Fruit fly (Drosophila melanogaster): ENCODE data around the gene CG2680.

Gene CG2680

DNA sequence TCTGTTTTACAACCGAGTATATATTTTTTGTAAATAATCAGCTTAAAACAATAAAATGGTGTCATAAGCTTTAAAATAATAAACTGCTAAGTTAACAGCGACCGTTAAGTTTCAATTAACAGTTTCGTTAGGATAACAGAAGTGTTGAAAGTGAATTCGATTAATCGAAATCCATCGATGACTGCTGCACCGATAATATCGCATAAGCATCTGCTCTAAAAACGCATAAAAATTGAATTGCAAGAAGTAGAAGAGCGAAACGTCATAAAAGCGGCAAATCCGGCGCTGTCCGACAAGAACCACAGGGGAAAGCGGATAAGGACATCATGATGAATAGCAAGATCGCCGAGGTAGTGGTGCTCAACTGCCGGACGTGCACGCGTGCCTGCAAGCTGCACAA lies 20.3 kb upstream of the CG2680 start, which contains the start of gene dwg (continued):
- TF ChIP-seq CG6683 (GFP tag; optimal IDR thresholded peaks at IDR 0.05) (no peak), Six4 (GFP tag; optimal IDR thresholded peaks at IDR 0.05) (no peak), repo (GFP tag; optimal IDR thresholded peaks at IDR 0.05) (no peak), Bgb (GFP tag; IDR thresholded peaks at IDR 0.05; ENCODE audit: partially characterized antibody) (peak; percentile 88), Sry-δ (GFP tag; optimal IDR thresholded peaks at IDR 0.05) (peak; percentile 79), Ptx1 (GFP tag; IDR thresholded peaks at IDR 0.05) (no peak), CG12236 (GFP tag; optimal IDR thresholded peaks at IDR 0.05) (no peak), CG8924 (tag; optimal IDR thresholded peaks at IDR 0.05) (no peak), Dad (GFP tag; optimal IDR thresholded peaks at IDR 0.05) (no peak), CG30020 (tag; optimal IDR thresholded peaks at IDR 0.05) (no peak), mld (GFP tag; IDR thresholded peaks at IDR 0.05; ENCODE audit: partially characterized antibody) (peak; percentile 82; the same call in 2 of the 3 replicates), CG8089 (GFP tag; optimal IDR thresholded peaks at IDR 0.05) (no peak), ato (GFP tag; IDR thresholded peaks at IDR 0.05; ENCODE audit: partially characterized antibody) (peak; percentile 68), Asciz (GFP tag; optimal IDR thresholded peaks at IDR 0.05) (no peak), unpg (GFP tag; optimal IDR thresholded peaks at IDR 0.05) (no peak), vnd (GFP tag; IDR thresholded peaks at IDR 0.05; ENCODE audit: partially characterized antibody) (peak; percentile 75), zen2 (GFP tag; IDR thresholded peaks at IDR 0.05; ENCODE audit: partially characterized antibody) (peak; percentile 87), Awh (GFP tag; IDR thresholded peaks at IDR 0.05) (no peak), ind (GFP tag; optimal IDR thresholded peaks at IDR 0.05) (no peak), shn (GFP tag; optimal IDR thresholded peaks at IDR 0.05) (no peak), CG11504 (tag; optimal IDR thresholded peaks at IDR 0.05) (no peak), gfzf (GFP tag; optimal IDR thresholded peaks at IDR 0.05) (peak; percentile 28), Sry-β (GFP tag; optimal IDR thresholded peaks at IDR 0.05) (peak; percentile 4), CG7963 (GFP tag; IDR thresholded peaks at IDR 0.05; ENCODE audit: partially characterized antibody) (peak; percentile 82), TFAM (GFP tag; optimal IDR thresholded peaks at IDR 0.05) (no peak), CG6254 (GFP tag; optimal IDR thresholded peaks at IDR 0.05) (no peak), HLH54F (GFP tag; optimal IDR thresholded peaks at IDR 0.05) (no peak), CG2202 (tag; optimal IDR thresholded peaks at IDR 0.05) (no peak), ftz-f1 (GFP tag; optimal IDR thresholded peaks at IDR 0.05) (no peak), Rx (GFP tag; IDR thresholded peaks at IDR 0.05) (no peak), slbo (GFP tag; IDR thresholded peaks at IDR 0.05) (no peak), esg (GFP tag; conservative IDR thresholded peaks at IDR 0.05) (no peak), Dip2 (GFP tag; IDR thresholded peaks at IDR 0.05) (no peak), CG14667 (GFP tag; IDR thresholded peaks at IDR 0.05) (no peak), hkb (optimal IDR thresholded peaks at IDR 0.05) (no peak), hkb (GFP tag; IDR thresholded peaks at IDR 0.05) (no peak), luna (GFP tag; optimal IDR thresholded peaks at IDR 0.05) (no peak), az2 (GFP tag; optimal IDR thresholded peaks at IDR 0.05) (no peak), CG10274 (GFP tag; optimal IDR thresholded peaks at IDR 0.05) (no peak), crol (GFP tag; IDR thresholded peaks at IDR 0.05) (no peak), salm (tag; optimal IDR thresholded peaks at IDR 0.05) (no peak), CG7987 (GFP tag; optimal IDR thresholded peaks at IDR 0.05) (no peak), CG30403 (GFP tag; optimal IDR thresholded peaks at IDR 0.05) (no peak), CG6175 (GFP tag; IDR thresholded peaks at IDR 0.05) (no peak), CG9817 (tag; optimal IDR thresholded peaks at IDR 0.05) (no peak), gem (tag; optimal IDR thresholded peaks at IDR 0.05) (no peak), CG9609 (GFP tag; optimal IDR thresholded peaks at IDR 0.05) (no peak), Sin3A (optimal IDR thresholded peaks at IDR 0.05) (no peak), CG3838 (GFP tag; optimal IDR thresholded peaks at IDR 0.05) (no peak), p53 (GFP tag; optimal IDR thresholded peaks at IDR 0.05) (no peak), CrebB (tag; optimal IDR thresholded peaks at IDR 0.05) (no peak), btn (GFP tag; optimal IDR thresholded peaks at IDR 0.05) (no peak), CG31224 (GFP tag; IDR thresholded peaks at IDR 0.05) (no peak)

All from whole organism, embryonic.